Worm (Caenorhabditis elegans): ENCODE data around the gene hst-6.

- TF ChIP-seq him-1 (tag; optimal IDR thresholded peaks at IDR 0.05), result no peak
- no peak for TF ChIP-seq W03F9.2 (tag; optimal IDR thresholded peaks at IDR 0.05)
- no peak for TF ChIP-seq dao-5 (tag; optimal IDR thresholded peaks at IDR 0.05)
Observed at ce11 chrX:5279674-5280073, 4.3 kb downstream of the hst-6 start, which contains the start of gene rga-8.

Data from whole organism, L4/young adult.